Worm (Caenorhabditis elegans) whole organism, L2 larva: ENCODE data around the gene F10E9.1.
"Not testable (repeated sequence)": the region's sequence is repeated elsewhere in the genome, so short reads cannot be mapped to it uniquely, and the experiment has no call there.

Source experiments
- C34F6.9 ChIP-seq: fragments of 150-350 bp; optimal IDR thresholded peaks from 2 replicates; lab custom pipeline; 2014; ENCODE audit warnings: missing biosample characterization, missing genetic modification characterization
- R02D3.7 ChIP-seq: fragments of 150-350 bp; optimal IDR thresholded peaks from 2 replicates; lab custom pipeline; 2014; ENCODE audit warnings: missing biosample characterization, missing genetic modification characterization
- Y55F3AM.14 ChIP-seq: fragments of 200-800 bp; sonication (Bioruptor generic); optimal IDR thresholded peaks from 2 replicates; lab custom pipeline; 2018; ENCODE audit warnings: mild to moderate bottlenecking, missing genetic modification characterization, missing compliant biosample characterization
- alr-1 ChIP-seq: fragments of 150-350 bp; optimal IDR thresholded peaks from 2 replicates; lab custom pipeline; 2014; ENCODE audit warnings: missing biosample characterization, missing genetic modification characterization
- aly-2 ChIP-seq: fragments of 150-350 bp; optimal IDR thresholded peaks from 2 replicates; lab custom pipeline; 2014; ENCODE audit warnings: missing biosample characterization, missing genetic modification characterization
- ama-1 ChIP-seq: fragments of 150-350 bp; optimal IDR thresholded peaks from 2 replicates; lab custom pipeline; 2018; ENCODE audit warnings: inconsistent platforms
- blmp-1 ChIP-seq: sonication (generic microtip); optimal IDR thresholded peaks from 2 replicates; lab custom pipeline; 2017; ENCODE audit warnings: missing genetic modification characterization, mild to moderate bottlenecking, missing compliant biosample characterization, antibody characterized with exemption, moderate library complexity; ENCODE audit not compliant: insufficient read depth
- ceh-82 ChIP-seq: fragments of 150-350 bp; optimal IDR thresholded peaks from 2 replicates; lab custom pipeline; 2014; ENCODE audit warnings: missing biosample characterization, missing genetic modification characterization
- crh-2 ChIP-seq: sonication (generic microtip); optimal IDR thresholded peaks from 2 replicates; lab custom pipeline; 2017; ENCODE audit warnings: missing biosample characterization, missing genetic modification characterization
- elt-1 ChIP-seq: fragments of 150-350 bp; optimal IDR thresholded peaks from 2 replicates; lab custom pipeline; 2014; ENCODE audit warnings: missing biosample characterization, missing genetic modification characterization
- lin-13 ChIP-seq: fragments of 150-350 bp; optimal IDR thresholded peaks from 2 replicates; lab custom pipeline; 2014; ENCODE audit warnings: missing biosample characterization, missing genetic modification reagents, missing genetic modification characterization
- lin-39 ChIP-seq: fragments of 150-350 bp; optimal IDR thresholded peaks from 2 replicates; lab custom pipeline; 2014; ENCODE audit warnings: missing biosample characterization, missing genetic modification reagents, missing genetic modification characterization
- lsy-2 ChIP-seq, 2 experiments: fragments of 150-350 bp in 1 of 2; sonication (generic microtip) in 1 of 2; optimal IDR thresholded peaks; 2 replicates each; lab custom pipeline; 2014 to 2017; ENCODE audit warnings: missing biosample characterization in 2 of 2, missing genetic modification characterization in 2 of 2
- mdl-1 ChIP-seq, 2 experiments: fragments of 150-350 bp in 1 of 2; sonication (generic microtip) in 1 of 2; optimal IDR thresholded peaks; 2 replicates each; lab custom pipeline; 2017; ENCODE audit warnings: missing biosample characterization in 2 of 2, missing genetic modification characterization in 2 of 2
- nhr-11 ChIP-seq: fragments of 150-350 bp; optimal IDR thresholded peaks from 2 replicates; lab custom pipeline; 2014; ENCODE audit warnings: missing biosample characterization, missing genetic modification characterization
- nhr-12 ChIP-seq: fragments of 150-350 bp; optimal IDR thresholded peaks from 2 replicates; lab custom pipeline; 2014; ENCODE audit warnings: missing biosample characterization, missing genetic modification characterization
- nhr-129 ChIP-seq: fragments of 150-350 bp; optimal IDR thresholded peaks from 2 replicates; lab custom pipeline; 2014; ENCODE audit warnings: missing biosample characterization, missing genetic modification characterization
- nhr-21 ChIP-seq: fragments of 150-350 bp; optimal IDR thresholded peaks from 2 replicates; lab custom pipeline; 2014; ENCODE audit warnings: missing biosample characterization, missing genetic modification characterization
- nhr-23 ChIP-seq: fragments of 150-350 bp; optimal IDR thresholded peaks from 2 replicates; lab custom pipeline; 2014; ENCODE audit warnings: missing biosample characterization, missing genetic modification reagents, missing genetic modification characterization
- nhr-237 ChIP-seq: fragments of 150-350 bp; optimal IDR thresholded peaks from 2 replicates; lab custom pipeline; 2014; ENCODE audit warnings: missing biosample characterization, missing genetic modification characterization
- nhr-25 ChIP-seq: fragments of 150-350 bp; sonication (generic microtip); optimal IDR thresholded peaks from 3 replicates; lab custom pipeline; 2014; ENCODE audit warnings: missing biosample characterization, missing genetic modification characterization
- nhr-6 ChIP-seq: fragments of 150-350 bp; optimal IDR thresholded peaks from 2 replicates; lab custom pipeline; 2014; ENCODE audit warnings: missing biosample characterization, missing genetic modification characterization
- nhr-77 ChIP-seq: fragments of 150-350 bp; optimal IDR thresholded peaks from 2 replicates; lab custom pipeline; 2014; ENCODE audit warnings: missing biosample characterization, missing genetic modification characterization
- peb-1 ChIP-seq: fragments of 150-350 bp; optimal IDR thresholded peaks from 2 replicates; lab custom pipeline; 2014; ENCODE audit warnings: missing biosample characterization, missing genetic modification characterization
- sem-4 ChIP-seq: fragments of 150-350 bp; optimal IDR thresholded peaks from 2 replicates; lab custom pipeline; 2014; ENCODE audit warnings: missing biosample characterization, missing genetic modification reagents, missing genetic modification characterization
- sma-9 ChIP-seq, 2 experiments: fragments of 150-350 bp in 1 of 2; sonication (generic microtip) in 1 of 2; optimal IDR thresholded peaks; 2 replicates each; lab custom pipeline; 2014 to 2016; ENCODE audit warnings: missing genetic modification characterization in 2 of 2, mild to moderate bottlenecking in 1 of 2, missing biosample characterization in 1 of 2, missing compliant biosample characterization in 1 of 2, missing genetic modification reagents in 1 of 2, moderate library complexity in 1 of 2
- snpc-4 ChIP-seq: fragments of 150-350 bp; optimal IDR thresholded peaks from 2 replicates; lab custom pipeline; 2014; ENCODE audit warnings: missing biosample characterization, missing genetic modification characterization
- unc-39 ChIP-seq: fragments of 150-350 bp; optimal IDR thresholded peaks from 2 replicates; lab custom pipeline; 2014; ENCODE audit warnings: missing biosample characterization, missing genetic modification characterization
- unc-55 ChIP-seq: fragments of 150-350 bp; sonication (generic microtip); optimal IDR thresholded peaks from 3 replicates; lab custom pipeline; 2014; ENCODE audit warnings: missing biosample characterization, missing genetic modification reagents, missing genetic modification characterization
- zag-1 ChIP-seq: fragments of 150-350 bp; optimal IDR thresholded peaks from 2 replicates; lab custom pipeline; 2014; ENCODE audit warnings: missing biosample characterization, missing genetic modification characterization
- ztf-4 ChIP-seq: fragments of 150-350 bp; optimal IDR thresholded peaks from 2 replicates; lab custom pipeline; 2014; ENCODE audit warnings: missing biosample characterization, missing genetic modification characterization

Gene F10E9.1

ce11 chrIII:8331779-8332178 is 8.8 kb downstream of the F10E9.1 start, which contains the start of the genes mrps-18A and ZC262.2:
TSS of gene mrps-18A (minus strand) at chrIII:8331919.
TSS of gene ZC262.2 (plus strand) at chrIII:8332062.
- TF ChIP-seq R02D3.7 (no peak), lsy-2 (tag; optimal IDR thresholded peaks at IDR 0.05; lab: Kevin White, UChicago) (peak; percentile 73 to 97), C34F6.9 (tag; lab: Kevin White, UChicago) (peak; percentile 31), nhr-12 (tag; lab: Kevin White, UChicago) (no peak), alr-1 (no peak), peb-1 (tag; lab: Kevin White, UChicago) (no peak), nhr-129 (tag; lab: Kevin White, UChicago) (peak; percentile 21), ama-1 (no peak), snpc-4 (tag; lab: Kevin White, UChicago) (no peak), nhr-6 (tag; lab: Kevin White, UChicago) (no peak), nhr-11 (no peak), blmp-1 (tag; lab: Kevin White, UChicago) (no peak), nhr-25 (tag; lab: Kevin White, UChicago) (no peak)

- no peak for TF ChIP-seq elt-1 (tag; lab: Kevin White, UChicago)
Measured at ce11 chrIII:8334432-8334831, 11.5 kb downstream of the F10E9.1 start, which contains the start of gene ZC262.4. TSS of gene ZC262.4 (minus strand) at chrIII:8334532.

ce11 chrIII:8339372-8339771 is 16.4 kb downstream of the F10E9.1 start, which contains the start of gene clc-28:
TSS of gene clc-28 (minus strand) at chrIII:8339472.
- TF ChIP-seq aly-2 (tag; lab: Kevin White, UChicago); lin-13 (GFP tag; lab: Kevin White, UChicago); Y55F3AM.14 (GFP tag; lab: Kevin White, UChicago): not testable (repeated sequence)

ce11 chrIII:8344283-8344682 is 21.3 kb downstream of the F10E9.1 start, which contains the start of gene ZC262.7:
TSS of gene ZC262.7 (minus strand) at chrIII:8344336.
- not testable (repeated sequence) for TF ChIP-seq zag-1; nhr-77; nhr-129 (tag; lab: Kevin White, UChicago)

- not testable (repeated sequence) for TF ChIP-seq ztf-4 (tag; lab: Kevin White, UChicago); nhr-21 (tag; lab: Kevin White, UChicago); mdl-1 (tag; optimal IDR thresholded peaks at IDR 0.05; lab: Kevin White, UChicago)
- TF ChIP-seq, all 48 proteins: peak for 0; not testable (repeated sequence) for 48
Measured at ce11 chrIII:8347822-8348221, 24.9 kb downstream of the F10E9.1 start, which contains the start of gene clc-29. TSS of gene clc-29 (minus strand) at chrIII:8347922.

- TF ChIP-seq nhr-25 (tag; lab: Kevin White, UChicago) (peak; percentile 2), C34F6.9 (tag; lab: Kevin White, UChicago) (peak; percentile 78), ztf-4 (tag; lab: Kevin White, UChicago) (peak; percentile 55), snpc-4 (tag; lab: Kevin White, UChicago) (peak; percentile 27), crh-2 (tag; lab: Kevin White, UChicago) (peak; percentile 51), sma-9 (GFP tag; optimal IDR thresholded peaks at IDR 0.05; lab: Kevin White, UChicago) (peak; percentile 67), sma-9 (tag; optimal IDR thresholded peaks at IDR 0.05; lab: Kevin White, UChicago) (no peak), nhr-23 (tag; lab: Kevin White, UChicago) (no peak), Y55F3AM.14 (GFP tag; lab: Kevin White, UChicago) (no peak), nhr-237 (no peak), unc-39 (tag; lab: Kevin White, UChicago) (no peak), ceh-82 (no peak), unc-55 (GFP tag; lab: Kevin White, UChicago) (peak; percentile 92), zag-1 (peak; percentile 54), lin-13 (GFP tag; lab: Kevin White, UChicago) (peak; percentile 51), peb-1 (tag; lab: Kevin White, UChicago) (no peak), ama-1 (no peak), mdl-1 (tag; optimal IDR thresholded peaks at IDR 0.05; lab: Kevin White, UChicago) (peak; percentile 16 to 70), sem-4 (tag; lab: Kevin White, UChicago) (peak; percentile 1), lin-39 (no peak), nhr-129 (tag; lab: Kevin White, UChicago) (peak; percentile 91), lsy-2 (tag; optimal IDR thresholded peaks at IDR 0.05; lab: Kevin White, UChicago) (peak; percentile 46 to 71)
- TF ChIP-seq, all 48 proteins: peak for 13
Measured at ce11 chrIII:8354644-8355461, 31.9 kb downstream of the F10E9.1 start, which contains the start of gene unc-116. TSS of gene unc-116 (minus strand) at chrIII:8355174.
